Fruit fly (Drosophila melanogaster): ENCODE results near the gene Ugt304A1.

dm6 chr3R:11196648-11197388 is 21.6 kb upstream of the Ugt304A1 start:
- no peak for TF ChIP-seq fd96Ca (GFP tag; IDR thresholded peaks at IDR 0.05)
- TF ChIP-seq CG15710 (tag; optimal IDR thresholded peaks at IDR 0.05), result peak; percentile 99
- TF ChIP-seq Pif1A (GFP tag; optimal IDR thresholded peaks at IDR 0.05), result peak; percentile 44
- peak; percentile 99 for TF ChIP-seq CG8301 (tag; optimal IDR thresholded peaks at IDR 0.05)
- peak; percentile 97 for TF ChIP-seq EcR (GFP tag; optimal IDR thresholded peaks at IDR 0.05)
- TF ChIP-seq CG8159 (tag; optimal IDR thresholded peaks at IDR 0.05), result peak; percentile 99
- peak; percentile 99 for TF ChIP-seq CG32121 (GFP tag; IDR thresholded peaks at IDR 0.05)
- TF ChIP-seq CG9948 (tag; optimal IDR thresholded peaks at IDR 0.05), result peak; percentile 100
- peak; percentile 89 for TF ChIP-seq gl (tag; optimal IDR thresholded peaks at IDR 0.05)
- peak; percentile 99 for TF ChIP-seq D1 (tag; optimal IDR thresholded peaks at IDR 0.05)
- peak; percentile 94 for TF ChIP-seq CG12605 (GFP tag; IDR thresholded peaks at IDR 0.05)

Data from whole organism, pupa.